Fruit fly (Drosophila melanogaster) whole organism, embryonic: ENCODE data around the gene CG11617.

Experiments
- ATbp ChIP-seq: fragments of 200-800 bp; sonication (Bioruptor generic); optimal IDR thresholded peaks from 2 replicates; lab custom pipeline; 2017; ENCODE audit warnings: missing biosample characterization, mild to moderate bottlenecking, missing genetic modification characterization, missing genetic modification reagents
- Abd-B ChIP-seq: fragments of 200-800 bp; sonication (Bioruptor generic); optimal IDR thresholded peaks from 2 replicates; lab custom pipeline; 2018; ENCODE audit warnings: missing biosample characterization, mild to moderate bottlenecking, missing genetic modification characterization, moderate library complexity
- BEAF-32 ChIP-seq: fragments of 200-800 bp; sonication (Bioruptor generic); optimal IDR thresholded peaks from 3 replicates; lab custom pipeline; 2017; ENCODE audit warnings: missing biosample characterization, missing genetic modification characterization, mild to moderate bottlenecking, moderate library complexity, missing genetic modification reagents
- CG10543 ChIP-seq: fragments of 200-800 bp; sonication (Bioruptor generic); optimal IDR thresholded peaks from 3 replicates; lab custom pipeline; 2017; ENCODE audit warnings: missing biosample characterization, mild to moderate bottlenecking, missing genetic modification characterization, moderate library complexity
- CG12219 ChIP-seq: fragments of 200-800 bp; sonication (Bioruptor generic); optimal IDR thresholded peaks from 3 replicates; lab custom pipeline; 2018; ENCODE audit warnings: missing biosample characterization, mild to moderate bottlenecking, missing genetic modification characterization
- CG12769 ChIP-seq: fragments of 200-800 bp; sonication (Bioruptor generic); optimal IDR thresholded peaks from 2 replicates; lab custom pipeline; 2019; ENCODE audit warnings: missing biosample characterization, mild to moderate bottlenecking, missing genetic modification characterization, moderate library complexity
- CG13287 ChIP-seq: fragments of 200-800 bp; sonication (Bioruptor generic); IDR thresholded peaks from 2 replicates; pipeline ENCODE4 v1.3.6; 2022; ENCODE audit warnings: missing biosample characterization, missing genetic modification characterization; ENCODE audit not compliant: partially characterized antibody
- CG13894 ChIP-seq: fragments of 200-800 bp; sonication (Bioruptor generic); optimal IDR thresholded peaks from 3 replicates; lab custom pipeline; 2018; ENCODE audit warnings: missing biosample characterization, mild to moderate bottlenecking, missing genetic modification characterization, moderate library complexity
- CG15601 ChIP-seq: fragments of 200-800 bp; sonication (Bioruptor generic); optimal IDR thresholded peaks from 3 replicates; lab custom pipeline; 2019; ENCODE audit warnings: missing biosample characterization, mild to moderate bottlenecking, missing genetic modification characterization, moderate library complexity
- CG17829 ChIP-seq: fragments of 200-800 bp; optimal IDR thresholded peaks from 2 replicates; lab custom pipeline; 2019; ENCODE audit warnings: missing biosample characterization, mild to moderate bottlenecking, missing genetic modification characterization, moderate library complexity
- CG1792 ChIP-seq: fragments of 200-800 bp; sonication (Bioruptor generic); optimal IDR thresholded peaks from 2 replicates; lab custom pipeline; 2016; ENCODE audit warnings: missing biosample characterization, missing genetic modification characterization
- CG18476 ChIP-seq: fragments of 200-800 bp; sonication (Bioruptor generic); optimal IDR thresholded peaks from 2 replicates; lab custom pipeline; 2016; ENCODE audit warnings: missing biosample characterization, mild to moderate bottlenecking, missing genetic modification characterization
- CG2129 ChIP-seq: fragments of 200-800 bp; sonication (Bioruptor generic); IDR thresholded peaks from 2 replicates; pipeline ENCODE4 v1.3.6; 2022; ENCODE audit warnings: missing biosample characterization, missing genetic modification characterization; ENCODE audit not compliant: partially characterized antibody
- CG2712 ChIP-seq: fragments of 200-800 bp; optimal IDR thresholded peaks from 3 replicates; lab custom pipeline; 2019; ENCODE audit warnings: missing biosample characterization, mild to moderate bottlenecking, missing genetic modification characterization, moderate library complexity
- CG42726 ChIP-seq: fragments of 200-800 bp; sonication (Bioruptor generic); IDR thresholded peaks from 2 replicates; pipeline ENCODE4 v1.3.6; 2022; ENCODE audit warnings: missing biosample characterization, missing genetic modification characterization; ENCODE audit not compliant: partially characterized antibody
- CG6683 ChIP-seq: fragments of 200-800 bp; sonication (Bioruptor generic); optimal IDR thresholded peaks from 2 replicates; lab custom pipeline; 2017; ENCODE audit warnings: missing biosample characterization, mild to moderate bottlenecking, missing genetic modification characterization, missing genetic modification reagents
- CG7271 ChIP-seq: fragments of 200-800 bp; sonication (Bioruptor generic); optimal IDR thresholded peaks from 2 replicates; lab custom pipeline; 2018; ENCODE audit warnings: missing biosample characterization, mild to moderate bottlenecking, missing genetic modification characterization, moderate library complexity
- CG7556 ChIP-seq: fragments of 200-800 bp; sonication (Bioruptor generic); optimal IDR thresholded peaks from 2 replicates; lab custom pipeline; 2017; ENCODE audit warnings: missing biosample characterization, mild to moderate bottlenecking, missing genetic modification characterization
- Chrac-16 ChIP-seq: fragments of 200-800 bp; sonication (Bioruptor generic); optimal IDR thresholded peaks from 3 replicates; lab custom pipeline; 2016; ENCODE audit warnings: missing biosample characterization, missing genetic modification characterization
- Dek ChIP-seq: fragments of 200-800 bp; sonication (Bioruptor generic); optimal IDR thresholded peaks from 3 replicates; lab custom pipeline; 2019; ENCODE audit warnings: missing biosample characterization, mild to moderate bottlenecking, missing genetic modification characterization, moderate library complexity
- Doc2 ChIP-seq: fragments of 200-800 bp; sonication (Bioruptor generic); IDR thresholded peaks from 2 replicates; pipeline ENCODE4 v1.3.6; 2022; ENCODE audit warnings: missing biosample characterization, missing genetic modification characterization
- Doc3 ChIP-seq: fragments of 200-800 bp; sonication (Bioruptor generic); IDR thresholded peaks from 3 replicates; pipeline ENCODE4 v1.3.6; 2022; ENCODE audit warnings: missing biosample characterization, missing genetic modification characterization; ENCODE audit not compliant: partially characterized antibody
- HLH4C ChIP-seq: fragments of 200-800 bp; sonication (Bioruptor generic); IDR thresholded peaks from 3 replicates; pipeline ENCODE4 v1.3.6; 2022; ENCODE audit warnings: missing biosample characterization, missing genetic modification characterization; ENCODE audit not compliant: partially characterized antibody
- Hand ChIP-seq: fragments of 200-800 bp; sonication (Bioruptor generic); optimal IDR thresholded peaks from 2 replicates; lab custom pipeline; 2017; ENCODE audit warnings: mild to moderate bottlenecking, missing biosample characterization, missing genetic modification reagents, missing genetic modification characterization
- HmgZ ChIP-seq: fragments of 200-800 bp; sonication (Bioruptor generic); optimal IDR thresholded peaks from 2 replicates; lab custom pipeline; 2018; ENCODE audit warnings: missing biosample characterization, mild to moderate bottlenecking, missing genetic modification characterization
- Hr51 ChIP-seq, 2 experiments: fragments of 200-800 bp; sonication (Bioruptor generic); optimal IDR thresholded peaks; 2 replicates in 1 of 2; 3 replicates in 1 of 2; lab custom pipeline; 2016 to 2018; ENCODE audit warnings: missing biosample characterization in 2 of 2, missing genetic modification characterization in 2 of 2, mild to moderate bottlenecking in 1 of 2, moderate library complexity in 1 of 2
- Lpt ChIP-seq: fragments of >200 bp; optimal IDR thresholded peaks from 2 replicates; lab custom pipeline; 2018; ENCODE audit warnings: missing biosample characterization, missing genetic modification characterization
- NfI ChIP-seq: fragments of 200-800 bp; sonication (Bioruptor generic); optimal IDR thresholded peaks from 3 replicates; lab custom pipeline; 2018; ENCODE audit warnings: missing biosample characterization, mild to moderate bottlenecking, missing genetic modification characterization, moderate library complexity
- Taf1 ChIP-seq: fragments of 200-800 bp; sonication (Bioruptor generic); IDR thresholded peaks from 2 replicates; pipeline ENCODE4 v1.3.6; 2022; ENCODE audit warnings: missing biosample characterization, missing genetic modification characterization
- ara ChIP-seq: fragments of 200-800 bp; sonication (Bioruptor generic); IDR thresholded peaks from 2 replicates; pipeline ENCODE4 v1.3.6; 2022; ENCODE audit warnings: missing biosample characterization, missing genetic modification characterization
- bcd ChIP-seq: fragments of 200-800 bp; sonication (Bioruptor generic); optimal IDR thresholded peaks from 2 replicates; lab custom pipeline; 2017; ENCODE audit warnings: missing biosample characterization, mild to moderate bottlenecking, missing genetic modification characterization
- crp ChIP-seq, 2 experiments: fragments of 200-800 bp; sonication (Bioruptor generic); optimal IDR thresholded peaks; 2 replicates in 1 of 2; 3 replicates in 1 of 2; lab custom pipeline; 2017; ENCODE audit warnings: missing biosample characterization in 2 of 2, missing genetic modification characterization in 2 of 2, mild to moderate bottlenecking in 1 of 2, moderate library complexity in 1 of 2
- dan ChIP-seq: fragments of 200-800 bp; sonication (Bioruptor generic); IDR thresholded peaks from 2 replicates; pipeline ENCODE4 v1.3.6; 2022; ENCODE audit warnings: missing biosample characterization, missing genetic modification characterization
- ems ChIP-seq: fragments of 200-800 bp; sonication (Bioruptor generic); optimal IDR thresholded peaks from 3 replicates; lab custom pipeline; 2016; ENCODE audit warnings: missing biosample characterization, missing genetic modification characterization
- en ChIP-seq: fragments of 200-800 bp; sonication (Bioruptor generic); optimal IDR thresholded peaks from 2 replicates; lab custom pipeline; 2016; ENCODE audit warnings: missing biosample characterization, missing genetic modification characterization
- gcm2 ChIP-seq: fragments of 200-800 bp; sonication (Bioruptor generic); optimal IDR thresholded peaks from 2 replicates; lab custom pipeline; 2016; ENCODE audit warnings: missing biosample characterization, missing genetic modification characterization
- gro ChIP-seq: fragments of 200-800 bp; sonication (Bioruptor generic); optimal IDR thresholded peaks from 2 replicates; lab custom pipeline; 2016; ENCODE audit warnings: missing biosample characterization, missing genetic modification characterization
- ham ChIP-seq: fragments of 200-800 bp; sonication (Bioruptor generic); IDR thresholded peaks from 2 replicates; pipeline ENCODE4 v1.3.6; 2022; ENCODE audit warnings: missing biosample characterization, missing genetic modification characterization
- hth ChIP-seq: fragments of >200 bp; optimal IDR thresholded peaks from 2 replicates; lab custom pipeline; 2017; ENCODE audit warnings: inconsistent platforms
- kni ChIP-seq: fragments of 200-800 bp; sonication (Bioruptor generic); optimal IDR thresholded peaks from 3 replicates; lab custom pipeline; 2017; ENCODE audit warnings: mild to moderate bottlenecking, missing biosample characterization, missing genetic modification reagents, missing genetic modification characterization
- lab ChIP-seq: fragments of 200-800 bp; sonication (Bioruptor generic); optimal IDR thresholded peaks from 3 replicates; lab custom pipeline; 2017; ENCODE audit warnings: missing biosample characterization, missing genetic modification characterization, mild to moderate bottlenecking, moderate library complexity, missing genetic modification reagents
- nerfin-1 ChIP-seq: fragments of 200-800 bp; sonication (Bioruptor generic); optimal IDR thresholded peaks from 3 replicates; lab custom pipeline; 2019; ENCODE audit warnings: missing biosample characterization, mild to moderate bottlenecking, missing genetic modification characterization, moderate library complexity
- pros ChIP-seq: fragments of 200-800 bp; sonication (Bioruptor generic); optimal IDR thresholded peaks from 3 replicates; lab custom pipeline; 2019; ENCODE audit warnings: missing biosample characterization, mild to moderate bottlenecking, missing genetic modification characterization, moderate library complexity
- schlank ChIP-seq: fragments of 200-800 bp; sonication (Bioruptor generic); optimal IDR thresholded peaks from 2 replicates; lab custom pipeline; 2018; ENCODE audit warnings: missing biosample characterization, mild to moderate bottlenecking, missing genetic modification characterization
- shn ChIP-seq: fragments of 200-800 bp; sonication (Bioruptor generic); optimal IDR thresholded peaks from 3 replicates; lab custom pipeline; 2016; ENCODE audit warnings: missing biosample characterization, missing genetic modification characterization
- sisA ChIP-seq: fragments of 200-800 bp; sonication (Bioruptor generic); IDR thresholded peaks from 2 replicates; pipeline ENCODE4 v1.3.6; 2022; ENCODE audit warnings: missing biosample characterization, missing genetic modification characterization
- unc-4 ChIP-seq: fragments of 200-800 bp; sonication (Bioruptor generic); IDR thresholded peaks from 2 replicates; pipeline ENCODE4 v1.3.6; 2022; ENCODE audit warnings: missing biosample characterization, missing genetic modification characterization; ENCODE audit not compliant: partially characterized antibody

The CG11617 gene

dm6 chr2L:160581-161452, 46.3 kb downstream of the CG11617 start (continued):
- TF ChIP-seq CG6683 (GFP tag; lab: Kevin White, UChicago) (no peak), ham (GFP tag; lab: Robert Waterston, UW) (no peak), dan (no peak), shn (GFP tag; lab: Kevin White, UChicago) (no peak), HLH4C (no peak), CG2129 (GFP tag; lab: Robert Waterston, UW) (no peak), CG7556 (GFP tag; lab: Kevin White, UChicago) (no peak), hth (lab: Kevin White, UChicago) (no peak), CG12219 (GFP tag; lab: Kevin White, UChicago) (no peak), CG13894 (tag; lab: Kevin White, UChicago) (peak; percentile 79), lab (GFP tag; lab: Kevin White, UChicago) (peak; percentile 56), Taf1 (GFP tag; lab: Robert Waterston, UW) (no peak), CG17829 (tag; lab: Kevin White, UChicago) (peak; percentile 43), Lpt (GFP tag; lab: Kevin White, UChicago) (peak; percentile 34), bcd (GFP tag; lab: Kevin White, UChicago) (peak; percentile 22), unc-4 (GFP tag; lab: Robert Waterston, UW) (no peak), Hand (peak; percentile 28), CG13287 (GFP tag; lab: Robert Waterston, UW) (no peak), ara (no peak), Chrac-16 (GFP tag; lab: Kevin White, UChicago) (no peak), CG18476 (peak; percentile 22), CG2712 (tag; lab: Kevin White, UChicago) (no peak), CG12769 (tag; lab: Kevin White, UChicago) (peak; percentile 89), ATbp (GFP tag; lab: Kevin White, UChicago) (no peak), HmgZ (tag; lab: Kevin White, UChicago) (peak; percentile 78), NfI (GFP tag; lab: Kevin White, UChicago) (peak; percentile 18), Hr51 (GFP tag; optimal IDR thresholded peaks at IDR 0.05; lab: Kevin White, UChicago) (peak in 1 of 2 experiments; percentile 25), BEAF-32 (GFP tag; lab: Kevin White, UChicago) (no peak), schlank (no peak), nerfin-1 (peak; percentile 31), en (GFP tag; lab: Kevin White, UChicago) (peak; percentile 19), Doc3 (GFP tag; lab: Robert Waterston, UW) (no peak), kni (peak; percentile 100), gro (peak; percentile 88), gcm2 (peak; percentile 57), CG7271 (tag; lab: Kevin White, UChicago) (no peak), Abd-B (peak; percentile 25), crp (GFP tag; optimal IDR thresholded peaks at IDR 0.05; lab: Kevin White, UChicago) (peak in 1 of 2 experiments; percentile 3), CG1792 (GFP tag; lab: Kevin White, UChicago) (no peak), pros (GFP tag; lab: Kevin White, UChicago) (peak; percentile 99), CG42726 (GFP tag; lab: Robert Waterston, UW) (no peak), Doc2 (no peak), sisA (GFP tag; lab: Robert Waterston, UW) (no peak), Dek (no peak), CG15601 (tag; lab: Kevin White, UChicago) (peak; percentile 32), CG10543 (peak; percentile 97), ems (no peak)
